Fruit fly (Drosophila melanogaster) whole organism, embryonic: ENCODE data around the gene CG6912.

Experiments
- CG10147 ChIP-seq: fragments of 200-800 bp; sonication (Bioruptor generic); optimal IDR thresholded peaks from 2 replicates; lab custom pipeline; 2019; ENCODE audit warnings: missing biosample characterization, mild to moderate bottlenecking, missing genetic modification characterization, moderate library complexity
- CG10209 ChIP-seq: fragments of 200-800 bp; sonication (Bioruptor generic); optimal IDR thresholded peaks from 3 replicates; lab custom pipeline; 2017; ENCODE audit warnings: missing biosample characterization, mild to moderate bottlenecking, missing genetic modification characterization, missing genetic modification reagents
- CG10431 ChIP-seq: fragments of 200-800 bp; sonication (Bioruptor generic); optimal IDR thresholded peaks from 3 replicates; lab custom pipeline; 2018; ENCODE audit warnings: missing biosample characterization, mild to moderate bottlenecking, missing genetic modification characterization
- CG12769 ChIP-seq: fragments of 200-800 bp; sonication (Bioruptor generic); optimal IDR thresholded peaks from 2 replicates; lab custom pipeline; 2019; ENCODE audit warnings: missing biosample characterization, mild to moderate bottlenecking, missing genetic modification characterization, moderate library complexity
- CG13424 ChIP-seq: fragments of 200-800 bp; sonication (Bioruptor generic); optimal IDR thresholded peaks from 2 replicates; lab custom pipeline; 2019; ENCODE audit warnings: missing biosample characterization, mild to moderate bottlenecking, missing genetic modification characterization, moderate library complexity
- CG14965 ChIP-seq: fragments of 200-800 bp; sonication (Bioruptor generic); optimal IDR thresholded peaks from 2 replicates; lab custom pipeline; 2016; ENCODE audit warnings: missing biosample characterization, missing genetic modification characterization, borderline replicate concordance
- CG15269 ChIP-seq: fragments of 200-800 bp; sonication (Bioruptor generic); optimal IDR thresholded peaks from 2 replicates; lab custom pipeline; 2018; ENCODE audit warnings: missing biosample characterization, mild to moderate bottlenecking, missing genetic modification characterization, moderate library complexity
- CG15514 ChIP-seq: fragments of 200-800 bp; sonication (Bioruptor generic); optimal IDR thresholded peaks from 3 replicates; lab custom pipeline; 2017; ENCODE audit warnings: missing biosample characterization, missing genetic modification characterization, mild to moderate bottlenecking, moderate library complexity, missing genetic modification reagents
- CG15696 ChIP-seq: fragments of 200-800 bp; sonication (Bioruptor generic); optimal IDR thresholded peaks from 2 replicates; lab custom pipeline; 2019; ENCODE audit warnings: missing biosample characterization, mild to moderate bottlenecking, missing genetic modification characterization, moderate library complexity
- CG30431 ChIP-seq: fragments of 200-800 bp; sonication (Bioruptor generic); optimal IDR thresholded peaks from 2 replicates; lab custom pipeline; 2017; ENCODE audit warnings: missing biosample characterization, missing genetic modification characterization
- CG3281 ChIP-seq: fragments of 200-800 bp; sonication (Bioruptor generic); optimal IDR thresholded peaks from 3 replicates; lab custom pipeline; 2017; ENCODE audit warnings: missing biosample characterization, mild to moderate bottlenecking, missing genetic modification characterization
- CG3995 ChIP-seq: fragments of 200-800 bp; sonication (Bioruptor generic); optimal IDR thresholded peaks from 3 replicates; lab custom pipeline; 2016; ENCODE audit warnings: missing biosample characterization, missing genetic modification characterization
- CG4328 ChIP-seq: fragments of 200-800 bp; sonication (Bioruptor generic); optimal IDR thresholded peaks from 3 replicates; lab custom pipeline; 2017; ENCODE audit warnings: missing biosample characterization, missing genetic modification reagents, missing genetic modification characterization
- CG7745 ChIP-seq: fragments of 200-800 bp; sonication (Bioruptor generic); optimal IDR thresholded peaks from 2 replicates; lab custom pipeline; 2018; ENCODE audit warnings: missing biosample characterization, mild to moderate bottlenecking, missing genetic modification characterization, moderate library complexity
- CG7839 ChIP-seq: fragments of 200-800 bp; sonication (Bioruptor generic); optimal IDR thresholded peaks from 3 replicates; lab custom pipeline; 2018; ENCODE audit warnings: missing biosample characterization, mild to moderate bottlenecking, missing genetic modification characterization, moderate library complexity
- CG9437 ChIP-seq: fragments of 200-800 bp; sonication (Bioruptor generic); optimal IDR thresholded peaks from 2 replicates; lab custom pipeline; 2018; ENCODE audit warnings: missing biosample characterization, mild to moderate bottlenecking, missing genetic modification characterization
- CG9609 ChIP-seq: fragments of 200-800 bp; sonication (Bioruptor generic); optimal IDR thresholded peaks from 3 replicates; lab custom pipeline; 2016; ENCODE audit warnings: missing biosample characterization, missing genetic modification characterization
- CG9727 ChIP-seq: fragments of 200-800 bp; sonication (Bioruptor generic); optimal IDR thresholded peaks from 3 replicates; lab custom pipeline; 2017; ENCODE audit warnings: missing biosample characterization, mild to moderate bottlenecking, missing genetic modification characterization
- CG9932 ChIP-seq: fragments of 200-800 bp; sonication (Bioruptor generic); IDR thresholded peaks from 2 replicates; pipeline ENCODE4 v1.3.6; 2022; ENCODE audit warnings: missing biosample characterization, missing genetic modification characterization
- Dfd ChIP-seq, 2 experiments: fragments of >200 bp; optimal IDR thresholded peaks; 2 replicates each; lab custom pipeline; 2017; ENCODE audit warnings: missing biosample characterization in 2 of 2, missing genetic modification characterization in 2 of 2
- Eip74EF ChIP-seq, 2 experiments: fragments of 200-800 bp in 1 of 2; fragments of >200 bp in 1 of 2; sonication (Bioruptor generic) in 1 of 2; optimal IDR thresholded peaks; 2 replicates each; lab custom pipeline; 2017 to 2019; ENCODE audit warnings: missing biosample characterization in 2 of 2, missing genetic modification characterization in 2 of 2, mild to moderate bottlenecking in 1 of 2, moderate library complexity in 1 of 2
- Elba2 ChIP-seq: fragments of 200-800 bp; sonication (Bioruptor generic); optimal IDR thresholded peaks from 3 replicates; lab custom pipeline; 2016; ENCODE audit warnings: missing biosample characterization, missing genetic modification characterization
- Gug ChIP-seq: fragments of 200-800 bp; sonication (Bioruptor generic); IDR thresholded peaks from 4 replicates; pipeline ENCODE4 v1.3.6; 2022; ENCODE audit warnings: missing biosample characterization, missing genetic modification characterization
- Hr51 ChIP-seq, 2 experiments: fragments of 200-800 bp; sonication (Bioruptor generic); optimal IDR thresholded peaks; 2 replicates in 1 of 2; 3 replicates in 1 of 2; lab custom pipeline; 2016 to 2018; ENCODE audit warnings: missing biosample characterization in 2 of 2, missing genetic modification characterization in 2 of 2, mild to moderate bottlenecking in 1 of 2, moderate library complexity in 1 of 2
- Hsf ChIP-seq: fragments of 200-800 bp; sonication (Bioruptor generic); optimal IDR thresholded peaks from 3 replicates; lab custom pipeline; 2016; ENCODE audit warnings: missing biosample characterization, missing genetic modification characterization
- Meics ChIP-seq: fragments of 200-800 bp; sonication (Bioruptor generic); optimal IDR thresholded peaks from 2 replicates; lab custom pipeline; 2017; ENCODE audit warnings: missing biosample characterization, mild to moderate bottlenecking, missing genetic modification characterization
- Oli ChIP-seq: fragments of 200-800 bp; sonication (Bioruptor generic); optimal IDR thresholded peaks from 2 replicates; lab custom pipeline; 2018; ENCODE audit warnings: missing biosample characterization, mild to moderate bottlenecking, missing genetic modification characterization, moderate library complexity
- Poxn ChIP-seq: fragments of 200-800 bp; sonication (Bioruptor generic); IDR thresholded peaks from 2 replicates; pipeline ENCODE4 v1.3.6; 2022; ENCODE audit warnings: missing biosample characterization, missing genetic modification characterization
- Sry-δ ChIP-seq: fragments of 200-800 bp; sonication (Bioruptor generic); optimal IDR thresholded peaks from 2 replicates; lab custom pipeline; 2016; ENCODE audit warnings: missing biosample characterization, missing genetic modification characterization
- YL-1 ChIP-seq: fragments of 200-800 bp; sonication (Bioruptor generic); optimal IDR thresholded peaks from 3 replicates; lab custom pipeline; 2017; ENCODE audit warnings: missing biosample characterization, mild to moderate bottlenecking, missing genetic modification characterization
- ara ChIP-seq: fragments of 200-800 bp; sonication (Bioruptor generic); IDR thresholded peaks from 2 replicates; pipeline ENCODE4 v1.3.6; 2022; ENCODE audit warnings: missing biosample characterization, missing genetic modification characterization
- dmrt99B ChIP-seq: fragments of 200-800 bp; sonication (Bioruptor generic); optimal IDR thresholded peaks from 2 replicates; lab custom pipeline; 2018; ENCODE audit warnings: missing biosample characterization, mild to moderate bottlenecking, missing genetic modification characterization, moderate library complexity
- emc ChIP-seq: fragments of 200-800 bp; sonication (Bioruptor generic); optimal IDR thresholded peaks from 2 replicates; lab custom pipeline; 2016; ENCODE audit warnings: missing biosample characterization, missing genetic modification characterization
- ewg ChIP-seq: fragments of 200-800 bp; sonication (Bioruptor generic); optimal IDR thresholded peaks from 3 replicates; lab custom pipeline; 2017; ENCODE audit warnings: mild to moderate bottlenecking, missing biosample characterization, missing genetic modification reagents, missing genetic modification characterization
- fd102C ChIP-seq: fragments of 200-800 bp; sonication (Bioruptor generic); optimal IDR thresholded peaks from 2 replicates; lab custom pipeline; 2018; ENCODE audit warnings: missing biosample characterization, mild to moderate bottlenecking, missing genetic modification characterization, moderate library complexity
- hb ChIP-seq: fragments of 200-800 bp; sonication (Bioruptor generic); IDR thresholded peaks from 3 replicates; pipeline ENCODE4 v1.3.6; 2022; ENCODE audit warnings: missing biosample characterization, missing genetic modification characterization; ENCODE audit not compliant: partially characterized antibody
- nau ChIP-seq: fragments of 200-800 bp; sonication (Bioruptor generic); optimal IDR thresholded peaks from 3 replicates; lab custom pipeline; 2017; ENCODE audit warnings: missing biosample characterization, mild to moderate bottlenecking, missing genetic modification characterization, missing genetic modification reagents
- pan ChIP-seq, 4 experiments: fragments of >200 bp in 3 of 4; fragments of 200-800 bp in 1 of 4; sonication (Bioruptor generic) in 1 of 4; optimal IDR thresholded peaks in 3 of 4; IDR thresholded peaks in 1 of 4; 2 replicates each; pipeline versions ENCODE4 v1.3.6 to Lab custom; 2017 to 2022; ENCODE audit warnings: missing biosample characterization in 2 of 4, missing genetic modification characterization in 2 of 4, mixed read lengths in 1 of 4
- prd ChIP-seq, 3 experiments: fragments of >200 bp in 2 of 3; fragments of 200-800 bp in 1 of 3; sonication (Bioruptor generic) in 1 of 3; optimal IDR thresholded peaks in 2 of 3; IDR thresholded peaks in 1 of 3; 2 replicates in 2 of 3; 3 replicates in 1 of 3; pipeline versions ENCODE4 v1.3.6 to Lab custom; 2017 to 2022; ENCODE audit warnings: missing biosample characterization in 1 of 3, missing genetic modification characterization in 1 of 3
- ranshi ChIP-seq: fragments of 200-800 bp; sonication (Bioruptor generic); IDR thresholded peaks from 2 replicates; pipeline ENCODE4 v1.3.6; 2022; ENCODE audit warnings: missing biosample characterization, missing genetic modification characterization
- salm ChIP-seq: fragments of 200-800 bp; sonication (Bioruptor generic); optimal IDR thresholded peaks from 2 replicates; lab custom pipeline; 2018; ENCODE audit warnings: missing biosample characterization, mild to moderate bottlenecking, missing genetic modification characterization
- sc ChIP-seq, 3 experiments: fragments of >200 bp in 2 of 3; fragments of 200-800 bp in 1 of 3; sonication (Bioruptor generic) in 1 of 3; optimal IDR thresholded peaks; 2 replicates in 2 of 3; 3 replicates in 1 of 3; lab custom pipeline; 2017; ENCODE audit warnings: mild to moderate bottlenecking in 1 of 3, missing biosample characterization in 1 of 3, missing genetic modification characterization in 1 of 3, missing genetic modification reagents in 1 of 3
- sim ChIP-seq: fragments of 200-800 bp; sonication (Bioruptor generic); IDR thresholded peaks from 2 replicates; pipeline ENCODE4 v1.3.6; 2022; ENCODE audit warnings: missing biosample characterization, missing genetic modification characterization
- stwl ChIP-seq: fragments of 200-800 bp; sonication (Bioruptor generic); optimal IDR thresholded peaks from 3 replicates; lab custom pipeline; 2018; ENCODE audit warnings: missing biosample characterization, mild to moderate bottlenecking, missing genetic modification characterization, moderate library complexity
- sug ChIP-seq: fragments of 200-800 bp; optimal IDR thresholded peaks from 2 replicates; lab custom pipeline; 2019; ENCODE audit warnings: missing biosample characterization, mild to moderate bottlenecking, missing genetic modification characterization, moderate library complexity
- tup ChIP-seq: fragments of 200-800 bp; sonication (Bioruptor generic); optimal IDR thresholded peaks from 2 replicates; lab custom pipeline; 2016; ENCODE audit warnings: missing biosample characterization, mild to moderate bottlenecking, missing genetic modification characterization, moderate library complexity
- zfh1 ChIP-seq: fragments of 200-800 bp; sonication (Bioruptor generic); IDR thresholded peaks from 3 replicates; pipeline ENCODE4 v1.3.6; 2022; ENCODE audit warnings: missing biosample characterization, missing genetic modification characterization

The CG6912 gene

DNA sequence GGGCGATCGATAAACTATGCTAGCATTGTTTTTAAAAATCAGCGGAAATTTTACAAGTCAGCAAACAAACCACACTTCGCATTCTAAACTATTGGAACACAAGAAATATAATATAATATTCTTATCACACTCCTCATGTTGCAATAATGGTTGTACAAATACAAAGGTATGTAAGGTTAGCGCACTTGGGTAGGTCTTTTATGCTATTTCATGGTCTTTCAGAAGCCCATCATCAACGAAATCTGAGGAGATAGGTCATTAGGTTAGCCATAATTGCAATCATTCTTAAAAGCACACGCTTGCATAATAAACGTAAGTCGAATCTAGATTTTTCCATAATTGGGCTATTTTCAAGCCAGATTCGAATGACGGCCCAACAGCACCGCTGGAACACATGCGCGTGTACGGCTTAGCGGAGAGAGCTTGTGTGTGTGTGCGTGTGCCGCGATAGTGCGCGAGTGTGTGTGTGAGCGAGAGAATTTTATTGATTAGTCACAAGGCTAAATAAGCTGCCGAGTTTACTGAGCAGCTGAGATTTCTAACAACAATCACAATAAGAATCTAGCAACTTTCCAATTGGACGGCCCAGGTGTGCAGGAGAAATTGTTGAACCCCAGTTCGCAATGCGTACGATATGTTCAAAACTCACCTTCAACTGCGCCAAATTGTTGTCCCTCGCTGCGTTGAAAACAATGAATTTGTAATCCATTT lies 42.4 kb downstream of the CG6912 start (continued):
- TF ChIP-seq Oli (tag; lab: Kevin White, UChicago) = peak; percentile 9
- TF ChIP-seq Gug = no peak
- peak; percentile 6 for TF ChIP-seq Hsf (GFP tag; lab: Kevin White, UChicago)
- no peak for TF ChIP-seq CG15696
- no peak for TF ChIP-seq Dfd (GFP tag; optimal IDR thresholded peaks at IDR 0.05; lab: Kevin White, UChicago)
- no peak for TF ChIP-seq hb
- TF ChIP-seq CG15269 (tag; lab: Kevin White, UChicago) = peak; percentile 31
- no peak for TF ChIP-seq fd102C
- TF ChIP-seq CG3995 (GFP tag; lab: Kevin White, UChicago) = no peak
- no peak for TF ChIP-seq CG9609 (GFP tag; lab: Kevin White, UChicago)
- TF ChIP-seq CG3281 (GFP tag; lab: Kevin White, UChicago) = peak; percentile 24
- TF ChIP-seq dmrt99B (tag; lab: Kevin White, UChicago) = peak; percentile 3
- TF ChIP-seq ranshi (GFP tag; lab: Robert Waterston, UW) = no peak
- peak; percentile 25 for TF ChIP-seq CG9727 (GFP tag; lab: Kevin White, UChicago)
- no peak for TF ChIP-seq CG4328 (GFP tag; lab: Kevin White, UChicago)
- TF ChIP-seq sug (tag; lab: Kevin White, UChicago) = peak; percentile 46
- no peak for TF ChIP-seq CG14965
- TF ChIP-seq CG7839 (tag; lab: Kevin White, UChicago) = peak; percentile 10
- TF ChIP-seq emc (GFP tag; lab: Kevin White, UChicago) = no peak
- no peak for TF ChIP-seq CG13424 (tag; lab: Kevin White, UChicago)
- TF ChIP-seq stwl = no peak
- TF ChIP-seq CG9932 (GFP tag; lab: Robert Waterston, UW) = no peak
- no peak for TF ChIP-seq pan (optimal IDR thresholded peaks at IDR 0.05; lab: Kevin White, UChicago)
- no peak for TF ChIP-seq pan (GFP tag; optimal IDR thresholded peaks at IDR 0.05 in 1 of 2, IDR thresholded peaks at IDR 0.05 in 1 of 2)
- no peak for TF ChIP-seq zfh1 (GFP tag; lab: Robert Waterston, UW)
- TF ChIP-seq prd (optimal IDR thresholded peaks at IDR 0.05; lab: Kevin White, UChicago) = peak in 1 of 2 experiments; percentile 69
- TF ChIP-seq prd (GFP tag; IDR thresholded peaks at IDR 0.05; lab: Robert Waterston, UW) = no peak
- TF ChIP-seq CG9437 (GFP tag; lab: Kevin White, UChicago) = peak; percentile 49
- TF ChIP-seq Elba2 (GFP tag; lab: Kevin White, UChicago) = peak; percentile 97
- TF ChIP-seq Hr51 (GFP tag; optimal IDR thresholded peaks at IDR 0.05; lab: Kevin White, UChicago) = no peak
- peak; percentile 27 for TF ChIP-seq Meics (GFP tag; lab: Kevin White, UChicago)
- TF ChIP-seq Poxn (GFP tag; lab: Robert Waterston, UW) = no peak
- TF ChIP-seq Sry-δ (GFP tag; lab: Kevin White, UChicago) = no peak
- TF ChIP-seq YL-1 (GFP tag; lab: Kevin White, UChicago) = peak; percentile 26

- TF ChIP-seq sug (tag; lab: Kevin White, UChicago) = peak; percentile 94
- TF ChIP-seq CG15514 (GFP tag; lab: Kevin White, UChicago) = peak; percentile 45
- TF ChIP-seq ara = peak; percentile 4; the same call in 1 of the 2 replicates
- no peak for TF ChIP-seq CG10147
- no peak for TF ChIP-seq sc (optimal IDR thresholded peaks at IDR 0.05; lab: Kevin White, UChicago)
- TF ChIP-seq sc (GFP tag; optimal IDR thresholded peaks at IDR 0.05; lab: Kevin White, UChicago) = peak; percentile 8
- peak; percentile 29 for TF ChIP-seq CG12769 (tag; lab: Kevin White, UChicago)
- peak; percentile 3 for TF ChIP-seq tup (GFP tag; lab: Kevin White, UChicago)
- 0 out of 2 replicates have a peak, but pooled peaks have one; percentile 35 for TF ChIP-seq sim (GFP tag; lab: Robert Waterston, UW)
- peak in 1 of 2 experiments; percentile 85 for TF ChIP-seq Eip74EF (GFP tag; optimal IDR thresholded peaks at IDR 0.05; lab: Kevin White, UChicago)
- peak; percentile 3 for TF ChIP-seq CG30431
- peak; percentile 4 for TF ChIP-seq nau (GFP tag; lab: Kevin White, UChicago)
- TF ChIP-seq Oli (tag; lab: Kevin White, UChicago) = no peak
- peak; percentile 33 for TF ChIP-seq CG10209
- peak; percentile 26 for TF ChIP-seq salm (tag; lab: Kevin White, UChicago)
- peak; percentile 20 for TF ChIP-seq CG7745 (tag; lab: Kevin White, UChicago)
- TF ChIP-seq CG10431 = no peak
- peak; percentile 6 for TF ChIP-seq ewg (GFP tag; lab: Kevin White, UChicago)
Measured at dm6 chr3R:15092784-15093183, 44.0 kb downstream of the CG6912 start.
